Fruit fly (Drosophila melanogaster) whole organism, embryonic: ENCODE data around the gene Upf2.

ENCODE experiments used
- CG32532 ChIP-seq: fragments of 200-800 bp; sonication (Bioruptor generic); IDR thresholded peaks from 2 replicates; pipeline ENCODE4 v1.3.6; 2022; ENCODE audit warnings: missing biosample characterization, missing genetic modification characterization
- Hr78 ChIP-seq, 2 experiments: fragments of 200-800 bp in 1 of 2; fragments of >200 bp in 1 of 2; sonication (Bioruptor generic) in 1 of 2; optimal IDR thresholded peaks; 2 replicates each; lab custom pipeline; 2017 to 2019; ENCODE audit warnings: missing biosample characterization in 2 of 2, missing genetic modification characterization in 2 of 2, mild to moderate bottlenecking in 1 of 2, moderate library complexity in 1 of 2
- ara ChIP-seq: fragments of 200-800 bp; sonication (Bioruptor generic); IDR thresholded peaks from 2 replicates; pipeline ENCODE4 v1.3.6; 2022; ENCODE audit warnings: missing biosample characterization, missing genetic modification characterization
- stc ChIP-seq: fragments of 200-800 bp; sonication (Bioruptor generic); IDR thresholded peaks from 2 replicates; pipeline ENCODE4 v1.3.6; 2022; ENCODE audit warnings: missing biosample characterization, missing genetic modification characterization

- TF ChIP-seq ara (GFP tag; lab: Robert Waterston, UW) (no peak), stc (no peak), Hr78 (GFP tag; optimal IDR thresholded peaks at IDR 0.05; lab: Kevin White, UChicago) (no peak), CG32532 (GFP tag; lab: Robert Waterston, UW) (no peak)
Observed at dm6 chrX:8081427-8082185, 6.3 kb upstream of the Upf2 start, which contains the start of gene Ldsdh1.
